Fruit fly (Drosophila melanogaster): ENCODE results near the gene CG13693.

dm6 chr2L:241415-241814 is 9.1 kb downstream of the CG13693 start:
- TF ChIP-seq pzg (GFP tag; optimal IDR thresholded peaks at IDR 0.05): no peak
- no peak for TF ChIP-seq br (optimal IDR thresholded peaks at IDR 0.05)
- TF ChIP-seq CG9797 (GFP tag; optimal IDR thresholded peaks at IDR 0.05): no peak
- no peak for TF ChIP-seq Poxn (GFP tag; IDR thresholded peaks at IDR 0.05)
- no peak for TF ChIP-seq TFAM (GFP tag; optimal IDR thresholded peaks at IDR 0.05)
- TF ChIP-seq zen (tag; optimal IDR thresholded peaks at IDR 0.05): no peak
- TF ChIP-seq danr (GFP tag; IDR thresholded peaks at IDR 0.05): no peak
- no peak for TF ChIP-seq ac (GFP tag; optimal IDR thresholded peaks at IDR 0.05)
- no peak for TF ChIP-seq gsb-n (tag; optimal IDR thresholded peaks at IDR 0.05)
- no peak for TF ChIP-seq tx (GFP tag; optimal IDR thresholded peaks at IDR 0.05)
- no peak for TF ChIP-seq CG8281 (tag; optimal IDR thresholded peaks at IDR 0.05)
- no peak for TF ChIP-seq CG1233 (GFP tag; optimal IDR thresholded peaks at IDR 0.05)
- no peak for TF ChIP-seq mam (GFP tag; optimal IDR thresholded peaks at IDR 0.05)

Data from whole organism, embryonic.